Fruit fly (Drosophila melanogaster): ENCODE results near the gene nero.

Gene nero

DNA sequence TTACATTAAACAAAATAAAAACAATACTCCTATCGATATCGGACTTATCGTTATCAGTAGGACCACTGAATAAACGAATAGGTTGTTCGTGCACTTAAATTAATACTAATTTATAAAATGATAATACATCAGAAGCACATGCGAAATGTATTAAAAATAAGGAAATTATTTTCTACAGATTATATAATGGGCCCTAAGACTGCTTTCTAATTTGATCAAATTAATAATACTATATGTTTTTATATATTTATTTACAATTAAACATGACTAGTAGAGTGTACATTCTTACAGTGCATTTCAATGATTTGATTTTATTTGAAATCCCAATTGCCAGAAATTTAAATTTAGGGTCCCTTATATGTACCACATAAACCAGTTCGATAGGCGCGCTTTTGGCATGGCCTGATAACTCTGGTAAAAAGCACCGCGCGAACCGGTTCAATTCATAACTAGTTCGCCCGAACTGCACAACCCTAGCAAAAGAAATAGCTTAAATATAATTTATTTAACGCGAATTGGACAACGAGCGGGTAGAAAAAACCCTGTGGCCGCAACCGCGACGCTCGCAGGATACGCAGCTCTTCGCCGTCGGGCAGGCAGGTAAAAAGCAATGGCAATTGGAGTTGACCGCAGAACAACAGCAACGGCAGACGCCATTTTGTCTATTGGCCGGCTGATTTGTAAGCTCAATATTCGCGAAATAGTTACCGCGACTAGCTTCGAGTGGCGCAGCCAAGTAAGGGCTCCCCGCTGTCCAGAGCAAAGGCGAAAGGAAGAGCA, 29.4 kb upstream of the nero start, which contains the start of the genes CG2126 and faf (continued):
- TF ChIP-seq dmrt11E (tag; optimal IDR thresholded peaks at IDR 0.05) (peak; percentile 76), CG8388 (GFP tag; optimal IDR thresholded peaks at IDR 0.05) (peak; percentile 77), pfk (GFP tag; optimal IDR thresholded peaks at IDR 0.05) (no peak), D19A (tag; optimal IDR thresholded peaks at IDR 0.05) (no peak), CG7963 (GFP tag; IDR thresholded peaks at IDR 0.05; ENCODE audit: partially characterized antibody) (no peak), CG32532 (GFP tag; IDR thresholded peaks at IDR 0.05) (peak; percentile 82), ash1 (GFP tag; optimal IDR thresholded peaks at IDR 0.05) (no peak), z (GFP tag; IDR thresholded peaks at IDR 0.05) (no peak), ara (GFP tag; IDR thresholded peaks at IDR 0.05) (peak; percentile 62; the same call in 1 of the 2 replicates), pb (GFP tag; optimal IDR thresholded peaks at IDR 0.05) (no peak), gsb (GFP tag; IDR thresholded peaks at IDR 0.05) (peak; percentile 50; the same call in 1 of the 2 replicates), B-H1 (GFP tag; IDR thresholded peaks at IDR 0.05) (peak; percentile 56; the same call in 2 of the 3 replicates), twi (tag; optimal IDR thresholded peaks at IDR 0.05) (peak; percentile 58), BEAF-32 (GFP tag; optimal IDR thresholded peaks at IDR 0.05) (peak; percentile 62), CG14710 (tag; optimal IDR thresholded peaks at IDR 0.05) (peak; percentile 86), CG34422 (GFP tag; IDR thresholded peaks at IDR 0.05) (peak; percentile 80; the same call in 2 of the 3 replicates), CG17359 (tag; optimal IDR thresholded peaks at IDR 0.05) (peak; percentile 78), slp2 (GFP tag; optimal IDR thresholded peaks at IDR 0.05) (peak; percentile 1), kni (GFP tag; optimal IDR thresholded peaks at IDR 0.05) (peak; percentile 56), CG3163 (GFP tag; optimal IDR thresholded peaks at IDR 0.05) (no peak), cas (GFP tag; IDR thresholded peaks at IDR 0.05) (peak; percentile 60; the same call in 1 of the 2 replicates), Spps (tag; optimal IDR thresholded peaks at IDR 0.05) (peak; percentile 25), zen2 (GFP tag; IDR thresholded peaks at IDR 0.05; ENCODE audit: partially characterized antibody) (no peak), CG14860 (GFP tag; IDR thresholded peaks at IDR 0.05; ENCODE audit: partially characterized antibody) (peak; percentile 33; the same call in 2 of the 3 replicates), CG31224 (GFP tag; IDR thresholded peaks at IDR 0.05) (peak; percentile 51; the same call in 1 of the 2 replicates), tin (GFP tag; optimal IDR thresholded peaks at IDR 0.05) (peak; percentile 82), CG6791 (GFP tag; IDR thresholded peaks at IDR 0.05; ENCODE audit: partially characterized antibody) (no peak), Stat92E (GFP tag; optimal IDR thresholded peaks at IDR 0.05) (no peak), lola (GFP tag; optimal IDR thresholded peaks at IDR 0.05) (peak in 1 of 3 experiments; percentile 72), gem (tag; optimal IDR thresholded peaks at IDR 0.05) (peak; percentile 91), CG10431 (GFP tag; optimal IDR thresholded peaks at IDR 0.05) (peak; percentile 44), CG10959 (GFP tag; IDR thresholded peaks at IDR 0.05) (no peak), CG17186 (GFP tag; optimal IDR thresholded peaks at IDR 0.05) (peak; percentile 44), schlank (tag; optimal IDR thresholded peaks at IDR 0.05) (peak; percentile 41), phol (tag; optimal IDR thresholded peaks at IDR 0.05) (peak; percentile 90), Hsf (GFP tag; optimal IDR thresholded peaks at IDR 0.05) (peak; percentile 58), Taf1 (GFP tag; IDR thresholded peaks at IDR 0.05) (peak; percentile 57), Xrp1 (GFP tag; IDR thresholded peaks at IDR 0.05) (peak; percentile 77; the same call in 1 of the 2 replicates), Fer3 (tag; optimal IDR thresholded peaks at IDR 0.05) (peak; percentile 74), nau (GFP tag; optimal IDR thresholded peaks at IDR 0.05) (no peak), HmgZ (tag; optimal IDR thresholded peaks at IDR 0.05) (peak; percentile 70), CG10565 (GFP tag; optimal IDR thresholded peaks at IDR 0.05) (no peak), CG10267 (tag; optimal IDR thresholded peaks at IDR 0.05) (peak; percentile 80), gcm (GFP tag; optimal IDR thresholded peaks at IDR 0.05) (peak; percentile 73), CG1792 (GFP tag; optimal IDR thresholded peaks at IDR 0.05) (no peak), croc (GFP tag; conservative IDR thresholded peaks at IDR 0.05) (0 out of 3 replicates have a peak, but pooled peaks have one; percentile 35), Gsc (GFP tag; IDR thresholded peaks at IDR 0.05) (no peak)
